Fruit fly (Drosophila melanogaster) whole organism, embryonic: ENCODE data around the gene Mul1.

Experiments
- Atf6 ChIP-seq: fragments of 200-800 bp; sonication (Bioruptor generic); IDR thresholded peaks from 2 replicates; pipeline ENCODE4 v1.3.6; 2022; ENCODE audit warnings: missing biosample characterization, missing genetic modification characterization
- Bgb ChIP-seq: fragments of 200-800 bp; sonication (Bioruptor generic); IDR thresholded peaks from 2 replicates; pipeline ENCODE4 v1.3.6; 2022; ENCODE audit warnings: missing biosample characterization, missing genetic modification characterization; ENCODE audit not compliant: partially characterized antibody
- CG10543 ChIP-seq: fragments of 200-800 bp; sonication (Bioruptor generic); optimal IDR thresholded peaks from 3 replicates; lab custom pipeline; 2017; ENCODE audit warnings: missing biosample characterization, mild to moderate bottlenecking, missing genetic modification characterization, moderate library complexity
- CG11398 ChIP-seq: fragments of 200-800 bp; sonication (Bioruptor generic); optimal IDR thresholded peaks from 2 replicates; lab custom pipeline; 2016; ENCODE audit warnings: missing biosample characterization, missing genetic modification characterization
- CG12071 ChIP-seq: fragments of 200-800 bp; sonication (Bioruptor generic); optimal IDR thresholded peaks from 3 replicates; lab custom pipeline; 2018; ENCODE audit warnings: missing biosample characterization, mild to moderate bottlenecking, missing genetic modification characterization
- CG15073 ChIP-seq: fragments of 200-800 bp; sonication (Bioruptor generic); optimal IDR thresholded peaks from 2 replicates; lab custom pipeline; 2016; ENCODE audit warnings: missing biosample characterization, missing genetic modification characterization
- CG15514 ChIP-seq: fragments of 200-800 bp; sonication (Bioruptor generic); optimal IDR thresholded peaks from 3 replicates; lab custom pipeline; 2017; ENCODE audit warnings: missing biosample characterization, missing genetic modification characterization, mild to moderate bottlenecking, moderate library complexity, missing genetic modification reagents
- CG16779 ChIP-seq: fragments of 200-800 bp; sonication (Bioruptor generic); IDR thresholded peaks from 2 replicates; pipeline ENCODE4 v1.3.6; 2022; ENCODE audit warnings: missing biosample characterization, missing genetic modification characterization
- CG18011 ChIP-seq: fragments of 200-800 bp; sonication (Bioruptor generic); optimal IDR thresholded peaks from 2 replicates; lab custom pipeline; 2017; ENCODE audit warnings: missing biosample characterization, missing genetic modification characterization, mild to moderate bottlenecking, moderate library complexity, missing genotype
- CG2120 ChIP-seq: fragments of 200-800 bp; sonication (Bioruptor generic); optimal IDR thresholded peaks from 3 replicates; lab custom pipeline; 2016; ENCODE audit warnings: missing biosample characterization, missing genetic modification characterization
- CG2712 ChIP-seq: fragments of 200-800 bp; optimal IDR thresholded peaks from 3 replicates; lab custom pipeline; 2019; ENCODE audit warnings: missing biosample characterization, mild to moderate bottlenecking, missing genetic modification characterization, moderate library complexity
- CG3281 ChIP-seq: fragments of 200-800 bp; sonication (Bioruptor generic); optimal IDR thresholded peaks from 3 replicates; lab custom pipeline; 2017; ENCODE audit warnings: missing biosample characterization, mild to moderate bottlenecking, missing genetic modification characterization
- CG33557 ChIP-seq: fragments of 200-800 bp; sonication (Bioruptor generic); optimal IDR thresholded peaks from 2 replicates; lab custom pipeline; 2019; ENCODE audit warnings: missing biosample characterization, mild to moderate bottlenecking, missing genetic modification characterization, moderate library complexity
- CG5245 ChIP-seq: fragments of 200-800 bp; sonication (Bioruptor generic); optimal IDR thresholded peaks from 3 replicates; lab custom pipeline; 2016; ENCODE audit warnings: missing biosample characterization, missing genetic modification characterization
- CG6683 ChIP-seq: fragments of 200-800 bp; sonication (Bioruptor generic); optimal IDR thresholded peaks from 2 replicates; lab custom pipeline; 2017; ENCODE audit warnings: missing biosample characterization, mild to moderate bottlenecking, missing genetic modification characterization, missing genetic modification reagents
- CG7786 ChIP-seq: fragments of 200-800 bp; sonication (Bioruptor generic); optimal IDR thresholded peaks from 2 replicates; lab custom pipeline; 2016; ENCODE audit warnings: missing biosample characterization, missing genetic modification characterization
- CG8290 ChIP-seq, 3 experiments: fragments of 200-800 bp; sonication (Bioruptor generic); optimal IDR thresholded peaks; 2 replicates each; lab custom pipeline; 2016 to 2019; ENCODE audit warnings: missing biosample characterization in 3 of 3, missing genetic modification characterization in 3 of 3, mild to moderate bottlenecking in 2 of 3, moderate library complexity in 1 of 3
- Dbx ChIP-seq: fragments of 200-800 bp; sonication (Bioruptor generic); IDR thresholded peaks from 3 replicates; pipeline ENCODE4 v1.3.6; 2022; ENCODE audit warnings: missing biosample characterization, missing genetic modification characterization
- Dip2 ChIP-seq: fragments of 200-800 bp; sonication (Bioruptor generic); IDR thresholded peaks from 2 replicates; pipeline ENCODE4 v1.3.6; 2022; ENCODE audit warnings: missing biosample characterization, missing genetic modification characterization
- Dip3 ChIP-seq: fragments of 200-800 bp; sonication (Bioruptor generic); optimal IDR thresholded peaks from 3 replicates; lab custom pipeline; 2016; ENCODE audit warnings: missing biosample characterization, missing genetic modification characterization
- HLH54F ChIP-seq: fragments of 200-800 bp; sonication (Bioruptor generic); optimal IDR thresholded peaks from 3 replicates; lab custom pipeline; 2016; ENCODE audit warnings: missing biosample characterization, missing genetic modification characterization
- Jarid2 ChIP-seq: fragments of 200-800 bp; sonication (Bioruptor generic); optimal IDR thresholded peaks from 3 replicates; lab custom pipeline; 2017; ENCODE audit warnings: mild to moderate bottlenecking, missing biosample characterization, missing genetic modification reagents, missing genetic modification characterization
- Kr ChIP-seq: fragments of 200-800 bp; sonication (Bioruptor generic); optimal IDR thresholded peaks from 2 replicates; lab custom pipeline; 2017; ENCODE audit warnings: missing biosample characterization, mild to moderate bottlenecking, missing genetic modification characterization
- MBD-R2 ChIP-seq: fragments of 200-800 bp; sonication (Bioruptor generic); IDR thresholded peaks from 2 replicates; pipeline ENCODE4 v1.3.6; 2022; ENCODE audit warnings: missing biosample characterization, missing genetic modification characterization
- Mes4 ChIP-seq: fragments of 200-800 bp; sonication (Bioruptor generic); optimal IDR thresholded peaks from 2 replicates; lab custom pipeline; 2016; ENCODE audit warnings: missing biosample characterization, missing genetic modification characterization
- Oaz ChIP-seq: fragments of 200-800 bp; sonication (Bioruptor generic); IDR thresholded peaks from 2 replicates; pipeline ENCODE4 v1.3.6; 2022; ENCODE audit warnings: missing biosample characterization, missing genetic modification characterization
- Oli ChIP-seq: fragments of 200-800 bp; sonication (Bioruptor generic); optimal IDR thresholded peaks from 2 replicates; lab custom pipeline; 2018; ENCODE audit warnings: missing biosample characterization, mild to moderate bottlenecking, missing genetic modification characterization, moderate library complexity
- Opbp ChIP-seq: fragments of 200-800 bp; sonication (Bioruptor generic); IDR thresholded peaks from 3 replicates; pipeline ENCODE4 v1.3.6; 2022; ENCODE audit warnings: missing biosample characterization, missing genetic modification characterization; ENCODE audit not compliant: partially characterized antibody
- Scr ChIP-seq: fragments of 200-800 bp; sonication (Bioruptor generic); IDR thresholded peaks from 2 replicates; pipeline ENCODE4 v1.3.6; 2022; ENCODE audit warnings: missing biosample characterization, missing genetic modification characterization; ENCODE audit not compliant: partially characterized antibody
- Side ChIP-seq: fragments of 200-800 bp; sonication (Bioruptor generic); optimal IDR thresholded peaks from 2 replicates; lab custom pipeline; 2016; ENCODE audit warnings: missing biosample characterization, missing genetic modification characterization
- Sry-β ChIP-seq: fragments of 200-800 bp; sonication (Bioruptor generic); optimal IDR thresholded peaks from 2 replicates; lab custom pipeline; 2018; ENCODE audit warnings: missing biosample characterization, mild to moderate bottlenecking, missing genetic modification characterization, moderate library complexity
- Usf ChIP-seq: fragments of 200-800 bp; sonication (Bioruptor generic); optimal IDR thresholded peaks from 2 replicates; lab custom pipeline; 2017; ENCODE audit warnings: missing genotype, missing biosample characterization, missing genetic modification characterization
- aop ChIP-seq: fragments of 200-800 bp; sonication (Bioruptor generic); IDR thresholded peaks from 2 replicates; pipeline ENCODE4 v1.3.6; 2022; ENCODE audit warnings: missing biosample characterization, missing genetic modification characterization
- ase ChIP-seq: fragments of 200-800 bp; sonication (Bioruptor generic); IDR thresholded peaks from 3 replicates; pipeline ENCODE4 v1.3.6; 2022; ENCODE audit warnings: missing biosample characterization, missing genetic modification characterization
- bbx ChIP-seq: fragments of 200-800 bp; sonication (Bioruptor generic); IDR thresholded peaks from 2 replicates; pipeline ENCODE4 v1.3.6; 2022; ENCODE audit warnings: missing biosample characterization, missing genetic modification characterization; ENCODE audit not compliant: partially characterized antibody
- chinmo ChIP-seq: fragments of 200-800 bp; sonication (Bioruptor generic); IDR thresholded peaks from 4 replicates; pipeline ENCODE4 v1.3.6; 2022; ENCODE audit warnings: missing biosample characterization, missing genetic modification characterization; ENCODE audit not compliant: partially characterized antibody
- disco-r ChIP-seq: fragments of 200-800 bp; sonication (Bioruptor generic); optimal IDR thresholded peaks from 2 replicates; lab custom pipeline; 2016; ENCODE audit warnings: missing biosample characterization, missing genetic modification characterization
- emc ChIP-seq: fragments of 200-800 bp; sonication (Bioruptor generic); optimal IDR thresholded peaks from 2 replicates; lab custom pipeline; 2016; ENCODE audit warnings: missing biosample characterization, missing genetic modification characterization
- exex ChIP-seq: fragments of 200-800 bp; sonication (Bioruptor generic); optimal IDR thresholded peaks from 4 replicates; lab custom pipeline; 2018; ENCODE audit warnings: missing biosample characterization, mild to moderate bottlenecking, missing genetic modification characterization, moderate library complexity
- fd3F ChIP-seq: fragments of 200-800 bp; sonication (Bioruptor generic); optimal IDR thresholded peaks from 2 replicates; lab custom pipeline; 2018; ENCODE audit warnings: missing biosample characterization, mild to moderate bottlenecking, missing genetic modification characterization, moderate library complexity
- ftz-f1 ChIP-seq: fragments of 200-800 bp; sonication (Bioruptor generic); optimal IDR thresholded peaks from 2 replicates; lab custom pipeline; 2016; ENCODE audit warnings: missing biosample characterization, missing genetic modification characterization
- hbn ChIP-seq: fragments of 200-800 bp; sonication (Bioruptor generic); IDR thresholded peaks from 2 replicates; pipeline ENCODE4 v1.3.6; 2022; ENCODE audit warnings: missing biosample characterization, missing genetic modification characterization; ENCODE audit not compliant: partially characterized antibody
- her ChIP-seq: fragments of 200-800 bp; sonication (Bioruptor generic); optimal IDR thresholded peaks from 2 replicates; lab custom pipeline; 2016; ENCODE audit warnings: missing biosample characterization, missing genetic modification characterization
- kah ChIP-seq: fragments of 200-800 bp; sonication (Bioruptor generic); optimal IDR thresholded peaks from 2 replicates; lab custom pipeline; 2018; ENCODE audit warnings: missing biosample characterization, mild to moderate bottlenecking, missing genetic modification characterization
- salm ChIP-seq: fragments of 200-800 bp; sonication (Bioruptor generic); optimal IDR thresholded peaks from 2 replicates; lab custom pipeline; 2018; ENCODE audit warnings: missing biosample characterization, mild to moderate bottlenecking, missing genetic modification characterization
- stwl ChIP-seq: fragments of 200-800 bp; sonication (Bioruptor generic); optimal IDR thresholded peaks from 3 replicates; lab custom pipeline; 2018; ENCODE audit warnings: missing biosample characterization, mild to moderate bottlenecking, missing genetic modification characterization, moderate library complexity
- unpg ChIP-seq: fragments of 200-800 bp; sonication (Bioruptor generic); optimal IDR thresholded peaks from 3 replicates; lab custom pipeline; 2018; ENCODE audit warnings: missing biosample characterization, mild to moderate bottlenecking, missing genetic modification characterization, moderate library complexity
- zen ChIP-seq: fragments of 200-800 bp; sonication (Bioruptor generic); optimal IDR thresholded peaks from 3 replicates; lab custom pipeline; 2018; ENCODE audit warnings: missing biosample characterization, mild to moderate bottlenecking, missing genetic modification characterization, moderate library complexity
- zf30C ChIP-seq: fragments of 200-800 bp; sonication (Bioruptor generic); optimal IDR thresholded peaks from 3 replicates; lab custom pipeline; 2018; ENCODE audit warnings: missing biosample characterization, mild to moderate bottlenecking, missing genetic modification characterization

Mul1 gene

DNA sequence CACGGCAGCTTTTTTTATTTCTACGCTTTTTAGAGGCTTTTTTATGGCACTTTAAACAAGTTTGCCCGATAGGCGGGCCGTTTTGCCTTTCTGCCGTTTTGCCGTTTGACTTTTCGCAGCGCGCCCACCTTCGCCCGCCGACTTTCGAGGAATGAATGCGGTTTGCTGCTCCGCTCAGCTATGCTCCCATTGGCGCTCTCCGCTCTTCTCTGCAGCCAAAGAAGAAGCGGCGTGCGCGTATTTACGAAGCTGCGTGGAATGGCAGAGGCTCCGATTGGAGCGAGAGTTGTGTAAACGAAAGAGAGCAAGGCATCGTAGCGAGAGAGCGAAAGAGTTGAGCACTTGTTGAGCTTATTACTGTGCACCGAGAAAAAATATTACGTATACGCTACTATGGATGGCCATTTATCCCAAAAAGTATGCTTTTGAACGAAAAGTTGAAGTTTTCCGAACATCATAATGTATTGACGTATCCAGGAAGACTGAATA, 50.3 kb downstream of the Mul1 start, which contains the start of gene wit (continued):
- TF ChIP-seq her (GFP tag; lab: Kevin White, UChicago) (peak; percentile 36), Bgb (peak; percentile 49), exex (tag; lab: Kevin White, UChicago) (no peak), stwl (no peak), CG5245 (GFP tag; lab: Kevin White, UChicago) (no peak), Scr (peak; percentile 28), fd3F (no peak), chinmo (GFP tag; lab: Robert Waterston, UW) (peak; percentile 97), ase (no peak), CG12071 (peak; percentile 47), unpg (peak; percentile 6), CG10543 (GFP tag; lab: Kevin White, UChicago) (peak; percentile 4), CG6683 (no peak), zf30C (GFP tag; lab: Kevin White, UChicago) (peak; percentile 74), CG8290 (GFP tag; optimal IDR thresholded peaks at IDR 0.05; lab: Kevin White, UChicago) (no peak), CG8290 (tag; optimal IDR thresholded peaks at IDR 0.05; lab: Kevin White, UChicago) (peak in 1 of 2 experiments; percentile 73), kah (GFP tag; lab: Kevin White, UChicago) (peak; percentile 67), Oaz (GFP tag; lab: Robert Waterston, UW) (no peak), CG2712 (tag; lab: Kevin White, UChicago) (no peak), CG2120 (peak; percentile 58), ftz-f1 (GFP tag; lab: Kevin White, UChicago) (peak; percentile 6), CG3281 (GFP tag; lab: Kevin White, UChicago) (peak; percentile 1), CG7786 (peak; percentile 31), Jarid2 (peak; percentile 68), CG18011 (GFP tag; lab: Kevin White, UChicago) (no peak), CG15514 (GFP tag; lab: Kevin White, UChicago) (peak; percentile 52), hbn (GFP tag; lab: Robert Waterston, UW) (peak; percentile 44), CG15073 (no peak), Atf6 (GFP tag; lab: Robert Waterston, UW) (0 out of 2 replicates have a peak, but pooled peaks have one; percentile 17), Usf (GFP tag; lab: Kevin White, UChicago) (no peak), CG11398 (GFP tag; lab: Kevin White, UChicago) (no peak), salm (no peak), CG33557 (no peak), aop (GFP tag; lab: Robert Waterston, UW) (no peak), Oli (tag; lab: Kevin White, UChicago) (no peak), Side (GFP tag; lab: Kevin White, UChicago) (peak; percentile 5), Dip2 (GFP tag; lab: Robert Waterston, UW) (no peak), bbx (GFP tag; lab: Robert Waterston, UW) (peak; percentile 41; the same call in 1 of the 2 replicates), CG16779 (GFP tag; lab: Robert Waterston, UW) (no peak), disco-r (GFP tag; lab: Kevin White, UChicago) (no peak), emc (no peak), Dip3 (GFP tag; lab: Kevin White, UChicago) (no peak), Mes4 (GFP tag; lab: Kevin White, UChicago) (peak; percentile 35), MBD-R2 (GFP tag; lab: Robert Waterston, UW) (no peak), HLH54F (no peak), Opbp (GFP tag; lab: Robert Waterston, UW) (peak; percentile 15; the same call in 1 of the 3 replicates), Dbx (0 out of 3 replicates have a peak, but pooled peaks have one; percentile 51), zen (tag; lab: Kevin White, UChicago) (no peak), Kr (GFP tag; lab: Kevin White, UChicago) (no peak), Sry-β (no peak)
